Fruit fly (Drosophila melanogaster) whole organism, wandering third instar larva: ENCODE results near the gene CG13082.

Source experiments
- CG32264 ChIP-seq: fragments of 200-800 bp; sonication (Bioruptor generic); optimal IDR thresholded peaks from 2 replicates; lab custom pipeline; 2016; ENCODE audit warnings: missing biosample characterization, missing genetic modification characterization
- CG9705 ChIP-seq: fragments of 200-800 bp; sonication (Bioruptor generic); optimal IDR thresholded peaks from 2 replicates; lab custom pipeline; 2018; ENCODE audit warnings: missing biosample characterization, mild to moderate bottlenecking, missing genetic modification characterization
- CrebA ChIP-seq: fragments of 200-800 bp; sonication (Bioruptor generic); optimal IDR thresholded peaks from 2 replicates; lab custom pipeline; 2016; ENCODE audit warnings: missing biosample characterization, mild to moderate bottlenecking, missing genetic modification characterization, borderline replicate concordance
- GATAd ChIP-seq: sonication (Bioruptor generic); optimal IDR thresholded peaks from 2 replicates; lab custom pipeline; 2016; ENCODE audit warnings: missing biosample characterization, missing genetic modification characterization
- HLH106 ChIP-seq: fragments of 200-800 bp; optimal IDR thresholded peaks from 3 replicates; lab custom pipeline; 2019; ENCODE audit warnings: missing biosample characterization, mild to moderate bottlenecking, missing genetic modification characterization, moderate library complexity
- Hnf4 ChIP-seq: fragments of 200-800 bp; sonication (Bioruptor generic); optimal IDR thresholded peaks from 2 replicates; lab custom pipeline; 2016; ENCODE audit warnings: missing biosample characterization, mild to moderate bottlenecking, missing genetic modification characterization
- Hr78 ChIP-seq: fragments of >200 bp; optimal IDR thresholded peaks from 2 replicates; lab custom pipeline; 2017; ENCODE audit warnings: missing biosample characterization, missing genetic modification characterization
- Hr83 ChIP-seq: fragments of 200-300 bp; sonication (Bioruptor generic); optimal IDR thresholded peaks from 2 replicates; lab custom pipeline; 2016; ENCODE audit warnings: missing biosample characterization, mild to moderate bottlenecking, missing genetic modification characterization, moderate library complexity; ENCODE audit not compliant: poor library complexity, severe bottlenecking
- Myc ChIP-seq: fragments of >200 bp; optimal IDR thresholded peaks from 2 replicates; lab custom pipeline; 2017
- OdsH ChIP-seq: fragments of 200-800 bp; sonication (Bioruptor generic); optimal IDR thresholded peaks from 2 replicates; lab custom pipeline; 2016; ENCODE audit warnings: missing biosample characterization, mild to moderate bottlenecking, missing genetic modification characterization
- Rel ChIP-seq, 2 experiments: fragments of 200-800 bp; sonication (Bioruptor generic) in 1 of 2; optimal IDR thresholded peaks; 2 replicates in 1 of 2; 3 replicates in 1 of 2; lab custom pipeline; 2016 to 2019; ENCODE audit warnings: mild to moderate bottlenecking in 2 of 2, missing biosample characterization in 2 of 2, missing genetic modification characterization in 2 of 2, moderate library complexity in 1 of 2
- Sp1 ChIP-seq: fragments of 200-800 bp; sonication (Bioruptor generic); optimal IDR thresholded peaks from 3 replicates; lab custom pipeline; 2019; ENCODE audit warnings: missing biosample characterization, mild to moderate bottlenecking, missing genetic modification characterization, moderate library complexity
- Vsx2 ChIP-seq: fragments of 200-300, 225-300 bp; sonication (Bioruptor generic); optimal IDR thresholded peaks from 2 replicates; lab custom pipeline; 2018; ENCODE audit warnings: missing biosample characterization, missing genetic modification characterization; ENCODE audit not compliant: partially characterized antibody
- br ChIP-seq: fragments of 200-800 bp; sonication (Bioruptor generic); optimal IDR thresholded peaks from 2 replicates; lab custom pipeline; 2016; ENCODE audit warnings: missing biosample characterization, missing genetic modification characterization
- dl ChIP-seq, 2 experiments: fragments of 175-275, 200-275 bp in 1 of 2; fragments of 200-275 bp in 1 of 2; sonication (Bioruptor generic); optimal IDR thresholded peaks; lab custom pipeline; 2018; ENCODE audit warnings: mild to moderate bottlenecking in 2 of 2, missing biosample characterization in 2 of 2, missing genetic modification characterization in 2 of 2, moderate library complexity in 2 of 2; ENCODE audit not compliant: partially characterized antibody in 2 of 2, insufficient read depth in 1 of 2
- dsf ChIP-seq: sonication (Bioruptor generic); optimal IDR thresholded peaks from 2 replicates; lab custom pipeline; 2016; ENCODE audit warnings: missing biosample characterization, missing genetic modification characterization, borderline replicate concordance
- ey ChIP-seq: fragments of 200-800 bp; sonication (Bioruptor generic); optimal IDR thresholded peaks from 2 replicates; lab custom pipeline; 2016; ENCODE audit warnings: missing biosample characterization, missing genetic modification characterization
- foxo ChIP-seq, 2 experiments: fragments of 200-800 bp; sonication (Bioruptor generic); optimal IDR thresholded peaks; 2 replicates in 1 of 2; 3 replicates in 1 of 2; lab custom pipeline; 2016 to 2017; ENCODE audit warnings: missing biosample characterization in 2 of 2, missing genetic modification characterization in 2 of 2
- fru ChIP-seq: fragments of 200-800 bp; sonication (Bioruptor generic); optimal IDR thresholded peaks from 3 replicates; lab custom pipeline; 2016; ENCODE audit warnings: missing biosample characterization, mild to moderate bottlenecking, missing genetic modification characterization
- h ChIP-seq: fragments of 200-800 bp; sonication (Bioruptor generic); optimal IDR thresholded peaks from 3 replicates; lab custom pipeline; 2016; ENCODE audit warnings: missing biosample characterization, mild to moderate bottlenecking, missing genetic modification characterization
- jim ChIP-seq: fragments of 175-275, 200-325 bp; sonication (Bioruptor generic); optimal IDR thresholded peaks from 2 replicates; lab custom pipeline; 2016; ENCODE audit warnings: missing biosample characterization, mild to moderate bottlenecking, missing genetic modification characterization
- lola ChIP-seq: fragments of >200 bp; optimal IDR thresholded peaks from 2 replicates; lab custom pipeline; 2017; ENCODE audit warnings: missing biosample characterization, missing genetic modification characterization
- pan ChIP-seq: fragments of >200 bp; optimal IDR thresholded peaks from 2 replicates; lab custom pipeline; 2017
- psq ChIP-seq: fragments of 200-800 bp; sonication (Bioruptor generic); optimal IDR thresholded peaks from 3 replicates; lab custom pipeline; 2017; ENCODE audit warnings: missing biosample characterization, mild to moderate bottlenecking, missing genetic modification characterization, moderate library complexity
- rgr ChIP-seq: fragments of 200-800 bp; sonication (Bioruptor generic); optimal IDR thresholded peaks from 3 replicates; lab custom pipeline; 2016; ENCODE audit warnings: missing biosample characterization, mild to moderate bottlenecking, missing genetic modification characterization
- sage ChIP-seq: fragments of 200-800 bp; sonication (Bioruptor generic); optimal IDR thresholded peaks from 2 replicates; lab custom pipeline; 2016; ENCODE audit warnings: missing biosample characterization, mild to moderate bottlenecking, missing genetic modification characterization
- sv ChIP-seq: fragments of 200-800 bp; sonication (Bioruptor generic); optimal IDR thresholded peaks from 3 replicates; lab custom pipeline; 2016; ENCODE audit warnings: missing biosample characterization, missing genetic modification characterization
- tai ChIP-seq: sonication (Bioruptor generic); optimal IDR thresholded peaks from 2 replicates; lab custom pipeline; 2016; ENCODE audit warnings: missing biosample characterization, missing genetic modification characterization
- usp ChIP-seq: fragments of >200 bp; optimal IDR thresholded peaks from 2 replicates; lab custom pipeline; 2017; ENCODE audit warnings: missing biosample characterization, missing genetic modification characterization

CG13082 gene

dm6 chr2L:19492934-19493686 is 45.1 kb upstream of the CG13082 start, which contains the start of the genes swm and Ctu2:
TSS of gene swm (plus strand) at chr2L:19493251.
TSS of gene Ctu2 (minus strand) at chr2L:19493253.
- TF ChIP-seq Rel (GFP tag; optimal IDR thresholded peaks at IDR 0.05; lab: Kevin White, UChicago) (no peak), Rel (tag; optimal IDR thresholded peaks at IDR 0.05; lab: Kevin White, UChicago) (peak; percentile 46), rgr (GFP tag; lab: Kevin White, UChicago) (peak; percentile 36), HLH106 (tag; lab: Kevin White, UChicago) (peak; percentile 83), CrebA (GFP tag; lab: Kevin White, UChicago) (no peak), sv (GFP tag; lab: Kevin White, UChicago) (peak; percentile 21), ey (peak; percentile 11), fru (GFP tag; lab: Kevin White, UChicago) (no peak), Myc (lab: Kevin White, UChicago) (peak; percentile 89), psq (GFP tag; lab: Kevin White, UChicago) (peak; percentile 52), sage (no peak), Sp1 (peak; percentile 60), CG9705 (GFP tag; lab: Kevin White, UChicago) (peak; percentile 60), pan (lab: Kevin White, UChicago) (no peak), jim (GFP tag; lab: Kevin White, UChicago) (no peak), OdsH (GFP tag; lab: Kevin White, UChicago) (peak; percentile 35), br (GFP tag; lab: Kevin White, UChicago) (no peak)

dm6 chr2L:19497983-19498382 is 40.2 kb upstream of the CG13082 start, which contains the start of gene Top3alpha:
TSS of gene Top3alpha (plus strand) at chr2L:19498168.
- TF ChIP-seq Rel (GFP tag; optimal IDR thresholded peaks at IDR 0.05; lab: Kevin White, UChicago) (no peak), Rel (tag; optimal IDR thresholded peaks at IDR 0.05; lab: Kevin White, UChicago) (peak; percentile 33), usp (GFP tag; lab: Kevin White, UChicago) (no peak)

- TF ChIP-seq Hnf4 (no peak), foxo (GFP tag; optimal IDR thresholded peaks at IDR 0.05; lab: Kevin White, UChicago) (no peak), psq (GFP tag; lab: Kevin White, UChicago) (no peak), HLH106 (tag; lab: Kevin White, UChicago) (no peak), dl (GFP tag; optimal IDR thresholded peaks at IDR 0.05; lab: Kevin White, UChicago; ENCODE audit: insufficient read depth in 1 of 2, partially characterized antibody in 2 of 2) (no peak), pan (lab: Kevin White, UChicago) (no peak), CG9705 (GFP tag; lab: Kevin White, UChicago) (no peak), Rel (GFP tag; optimal IDR thresholded peaks at IDR 0.05; lab: Kevin White, UChicago) (no peak), Rel (tag; optimal IDR thresholded peaks at IDR 0.05; lab: Kevin White, UChicago) (peak; percentile 89)
Measured at dm6 chr2L:19506323-19506722, 31.9 kb upstream of the CG13082 start.

dm6 chr2L:19508361-19508918 is 29.8 kb upstream of the CG13082 start, which contains the start of gene cyst:
TSS of gene cyst (minus strand) at chr2L:19508764.
- TF ChIP-seq CG32264 (GFP tag; lab: Kevin White, UChicago), result peak; percentile 13
- peak; percentile 57 for TF ChIP-seq rgr (GFP tag; lab: Kevin White, UChicago)
- TF ChIP-seq br (GFP tag; lab: Kevin White, UChicago), result peak; percentile 42
- TF ChIP-seq Hr83 (GFP tag; lab: Kevin White, UChicago), result peak; percentile 92
- TF ChIP-seq sv (GFP tag; lab: Kevin White, UChicago), result peak; percentile 16
- TF ChIP-seq fru (GFP tag; lab: Kevin White, UChicago), result peak; percentile 52
- peak; percentile 43 for TF ChIP-seq OdsH (GFP tag; lab: Kevin White, UChicago)
- no peak for TF ChIP-seq dsf (GFP tag; lab: Kevin White, UChicago)
- TF ChIP-seq Myc (lab: Kevin White, UChicago), result peak; percentile 19
- TF ChIP-seq Hnf4, result no peak
- peak in 1 of 2 experiments; percentile 66 for TF ChIP-seq foxo (GFP tag; optimal IDR thresholded peaks at IDR 0.05; lab: Kevin White, UChicago)
- TF ChIP-seq CG9705 (GFP tag; lab: Kevin White, UChicago), result peak; percentile 30
- no peak for TF ChIP-seq Vsx2 (GFP tag; lab: Kevin White, UChicago)
- TF ChIP-seq h (GFP tag; lab: Kevin White, UChicago), result peak; percentile 73
- TF ChIP-seq ey, result peak; percentile 42

- no peak for TF ChIP-seq tai (GFP tag; lab: Kevin White, UChicago)
- no peak for TF ChIP-seq Rel (GFP tag; optimal IDR thresholded peaks at IDR 0.05; lab: Kevin White, UChicago)
- no peak for TF ChIP-seq Rel (tag; optimal IDR thresholded peaks at IDR 0.05; lab: Kevin White, UChicago)
- no peak for TF ChIP-seq br (GFP tag; lab: Kevin White, UChicago)
- TF ChIP-seq ey, result no peak
- TF ChIP-seq GATAd (GFP tag; lab: Kevin White, UChicago), result no peak
- TF ChIP-seq CrebA (GFP tag; lab: Kevin White, UChicago), result no peak
- no peak for TF ChIP-seq Sp1
- TF ChIP-seq lola (GFP tag; lab: Kevin White, UChicago), result no peak
- TF ChIP-seq usp (GFP tag; lab: Kevin White, UChicago), result no peak
- no peak for TF ChIP-seq fru (GFP tag; lab: Kevin White, UChicago)
- no peak for TF ChIP-seq sage
- TF ChIP-seq dl (GFP tag; optimal IDR thresholded peaks at IDR 0.05; lab: Kevin White, UChicago; ENCODE audit: insufficient read depth in 1 of 2, partially characterized antibody in 2 of 2), result no peak
- no peak for TF ChIP-seq HLH106 (tag; lab: Kevin White, UChicago)
- no peak for TF ChIP-seq psq (GFP tag; lab: Kevin White, UChicago)
- TF ChIP-seq rgr (GFP tag; lab: Kevin White, UChicago), result no peak
- TF ChIP-seq Hr78 (GFP tag; lab: Kevin White, UChicago), result no peak
- TF ChIP-seq dsf (GFP tag; lab: Kevin White, UChicago), result no peak
Measured at dm6 chr2L:19512184-19512583, 26.0 kb upstream of the CG13082 start.
